Fruit fly (Drosophila melanogaster) whole organism, prepupa: ENCODE results near the gene nonA.

Experiments
- Blimp-1 ChIP-seq: fragments of 200-800 bp; sonication (Bioruptor generic); optimal IDR thresholded peaks from 3 replicates; lab custom pipeline; 2017; ENCODE audit warnings: missing biosample characterization, missing genetic modification characterization, mild to moderate bottlenecking, moderate library complexity, missing genetic modification reagents
- CG10669 ChIP-seq: fragments of 200-800 bp; sonication (Bioruptor generic); optimal IDR thresholded peaks from 3 replicates; lab custom pipeline; 2018; ENCODE audit warnings: missing biosample characterization, mild to moderate bottlenecking, missing genetic modification characterization, moderate library complexity
- CG11762 ChIP-seq: fragments of 200-800 bp; sonication (Bioruptor generic); optimal IDR thresholded peaks from 3 replicates; lab custom pipeline; 2016; ENCODE audit warnings: missing biosample characterization, missing genetic modification characterization; ENCODE audit not compliant: insufficient read depth
- CG11902 ChIP-seq: fragments of 200-800 bp; sonication (Bioruptor generic); optimal IDR thresholded peaks from 3 replicates; lab custom pipeline; 2016; ENCODE audit warnings: missing biosample characterization, missing genetic modification characterization
- CG15336 ChIP-seq: fragments of 200-800 bp; sonication (Bioruptor generic); IDR thresholded peaks from 2 replicates; pipeline ENCODE4 v1.3.6; 2022; ENCODE audit warnings: missing biosample characterization, missing genetic modification characterization
- CG1621 ChIP-seq: fragments of 200-800 bp; sonication (Bioruptor generic); optimal IDR thresholded peaks from 3 replicates; lab custom pipeline; 2018; ENCODE audit warnings: missing biosample characterization, mild to moderate bottlenecking, missing genetic modification characterization
- CG16779 ChIP-seq: fragments of 200-800 bp; sonication (Bioruptor generic); optimal IDR thresholded peaks from 3 replicates; lab custom pipeline; 2017; ENCODE audit warnings: missing biosample characterization, mild to moderate bottlenecking, missing genetic modification characterization
- CG3032 ChIP-seq: fragments of 200-800 bp; optimal IDR thresholded peaks from 2 replicates; lab custom pipeline; 2019; ENCODE audit warnings: missing biosample characterization, mild to moderate bottlenecking, missing genetic modification characterization, moderate library complexity
- CG31627 ChIP-seq: fragments of 200-800 bp; sonication (Bioruptor generic); optimal IDR thresholded peaks from 3 replicates; lab custom pipeline; 2016; ENCODE audit warnings: missing biosample characterization, missing genetic modification characterization
- CG4318 ChIP-seq: fragments of 200-800 bp; sonication (Bioruptor generic); optimal IDR thresholded peaks from 3 replicates; lab custom pipeline; 2017; ENCODE audit warnings: missing biosample characterization, mild to moderate bottlenecking, missing genetic modification characterization
- CG6792 ChIP-seq: fragments of 200-800 bp; sonication (Bioruptor generic); optimal IDR thresholded peaks from 3 replicates; lab custom pipeline; 2016; ENCODE audit warnings: missing biosample characterization, missing genetic modification characterization
- CG6808 ChIP-seq: fragments of 200-800 bp; sonication (Bioruptor generic); optimal IDR thresholded peaks from 3 replicates; lab custom pipeline; 2017; ENCODE audit warnings: missing biosample characterization, missing genetic modification characterization, mild to moderate bottlenecking, moderate library complexity, missing genetic modification reagents
- CG6854 ChIP-seq: fragments of 200-800 bp; sonication (Bioruptor generic); optimal IDR thresholded peaks from 2 replicates; lab custom pipeline; 2017; ENCODE audit warnings: missing biosample characterization, mild to moderate bottlenecking, missing genetic modification characterization
- CG7368 ChIP-seq: fragments of 200-800 bp; sonication (Bioruptor generic); optimal IDR thresholded peaks from 3 replicates; lab custom pipeline; 2016; ENCODE audit warnings: missing biosample characterization, missing genetic modification characterization
- CG8119 ChIP-seq: fragments of 200-800 bp; sonication (Bioruptor generic); IDR thresholded peaks from 3 replicates; pipeline ENCODE4 v1.3.6; 2022; ENCODE audit warnings: missing biosample characterization, missing genetic modification characterization
- CG8319 ChIP-seq: fragments of 200-800 bp; sonication (Bioruptor generic); optimal IDR thresholded peaks from 3 replicates; lab custom pipeline; 2016; ENCODE audit warnings: missing biosample characterization, missing genetic modification characterization
- CG9139 ChIP-seq: fragments of 200-800 bp; sonication (Bioruptor generic); optimal IDR thresholded peaks from 3 replicates; lab custom pipeline; 2017; ENCODE audit warnings: missing biosample characterization, mild to moderate bottlenecking, missing genetic modification characterization
- Eip75B ChIP-seq: fragments of 200-800 bp; sonication (Bioruptor generic); optimal IDR thresholded peaks from 3 replicates; lab custom pipeline; 2016; ENCODE audit warnings: missing biosample characterization, missing genetic modification characterization
- Eip78C ChIP-seq: fragments of 200-800 bp; sonication (Bioruptor generic); peaks from one replicate; lab custom pipeline; 2016; ENCODE audit warnings: missing biosample characterization, missing genetic modification characterization
- Ets96B ChIP-seq: fragments of 200-800 bp; optimal IDR thresholded peaks from 2 replicates; lab custom pipeline; 2019; ENCODE audit warnings: missing biosample characterization, mild to moderate bottlenecking, missing genetic modification characterization, moderate library complexity
- Gug ChIP-seq: fragments of 200-800 bp; sonication (Bioruptor generic); IDR thresholded peaks from 2 replicates; pipeline ENCODE4 v1.3.6; 2022; ENCODE audit warnings: missing biosample characterization, missing genetic modification characterization
- Lpt ChIP-seq: fragments of 200-800 bp; sonication (Bioruptor generic); optimal IDR thresholded peaks from 3 replicates; lab custom pipeline; 2016; ENCODE audit warnings: missing biosample characterization, missing genetic modification characterization
- Met ChIP-seq: fragments of 200-800 bp; sonication (Bioruptor generic); optimal IDR thresholded peaks from 3 replicates; lab custom pipeline; 2016; ENCODE audit warnings: missing biosample characterization, missing genetic modification characterization
- Smox ChIP-seq: fragments of 200-800 bp; sonication (Bioruptor generic); optimal IDR thresholded peaks from 3 replicates; lab custom pipeline; 2016; ENCODE audit warnings: missing biosample characterization, missing genetic modification characterization
- Sox102F ChIP-seq: fragments of 200-800 bp; sonication (Bioruptor generic); optimal IDR thresholded peaks from 2 replicates; lab custom pipeline; 2016; ENCODE audit warnings: missing biosample characterization, mild to moderate bottlenecking, missing genetic modification characterization
- Sox14 ChIP-seq: fragments of 200-800 bp; sonication (Bioruptor generic); optimal IDR thresholded peaks from 3 replicates; lab custom pipeline; 2016; ENCODE audit warnings: missing biosample characterization, missing genetic modification characterization
- achi ChIP-seq: fragments of 200-800 bp; sonication (Bioruptor generic); optimal IDR thresholded peaks from 3 replicates; lab custom pipeline; 2016; ENCODE audit warnings: missing biosample characterization, missing genetic modification characterization
- eg ChIP-seq: fragments of 200-800 bp; sonication (Bioruptor generic); IDR thresholded peaks from 3 replicates; pipeline ENCODE4 v1.3.6; 2022; ENCODE audit warnings: missing biosample characterization, missing genetic modification characterization
- esn ChIP-seq: fragments of 200-800 bp; sonication (Bioruptor generic); optimal IDR thresholded peaks from 2 replicates; lab custom pipeline; 2016; ENCODE audit warnings: missing biosample characterization, mild to moderate bottlenecking, missing genetic modification characterization, moderate library complexity
- fkh ChIP-seq: fragments of 200-800 bp; sonication (Bioruptor generic); optimal IDR thresholded peaks from 3 replicates; lab custom pipeline; 2017; ENCODE audit warnings: missing biosample characterization, mild to moderate bottlenecking, missing genetic modification characterization, moderate library complexity
- lz ChIP-seq: fragments of 200-800 bp; sonication (Bioruptor generic); optimal IDR thresholded peaks from 3 replicates; lab custom pipeline; 2016; ENCODE audit warnings: missing biosample characterization, missing genetic modification characterization
- net ChIP-seq: fragments of 200-800 bp; sonication (Bioruptor generic); optimal IDR thresholded peaks from 3 replicates; lab custom pipeline; 2016; ENCODE audit warnings: missing biosample characterization, missing genetic modification characterization
- salr ChIP-seq, 2 experiments: fragments of 200-800 bp; sonication (Bioruptor generic); optimal IDR thresholded peaks; 3 replicates each; lab custom pipeline; 2016 to 2018; ENCODE audit warnings: missing biosample characterization in 2 of 2, missing genetic modification characterization in 2 of 2, mild to moderate bottlenecking in 1 of 2
- spab ChIP-seq: fragments of 200-800 bp; sonication (Bioruptor generic); optimal IDR thresholded peaks from 2 replicates; lab custom pipeline; 2017; ENCODE audit warnings: missing biosample characterization, mild to moderate bottlenecking, missing genetic modification characterization, missing genetic modification reagents
- ss ChIP-seq, 2 experiments: fragments of 200-800 bp; sonication (Bioruptor generic); optimal IDR thresholded peaks; 2 replicates in 1 of 2; 3 replicates in 1 of 2; lab custom pipeline; 2017 to 2018; ENCODE audit warnings: mild to moderate bottlenecking in 2 of 2, missing biosample characterization in 2 of 2, missing genetic modification characterization in 2 of 2, moderate library complexity in 1 of 2
- svp ChIP-seq: fragments of 200-800 bp; sonication (Bioruptor generic); peaks from one replicate; lab custom pipeline; 2016; ENCODE audit warnings: missing biosample characterization, missing genetic modification characterization
- topi ChIP-seq: fragments of 200-800 bp; sonication (Bioruptor generic); optimal IDR thresholded peaks from 3 replicates; lab custom pipeline; 2016; ENCODE audit warnings: missing biosample characterization, missing genetic modification characterization
- vri ChIP-seq: fragments of 200-800 bp; sonication (Bioruptor generic); optimal IDR thresholded peaks from 3 replicates; lab custom pipeline; 2016; ENCODE audit warnings: missing biosample characterization, mild to moderate bottlenecking, missing genetic modification characterization

nonA gene

dm6 chrX:16403811-16404420 is 42.5 kb downstream of the nonA start (continued):
- TF ChIP-seq CG6792 (peak; percentile 68), CG4318 (GFP tag; lab: Kevin White, UChicago) (peak; percentile 38), Smox (no peak), spab (GFP tag; lab: Kevin White, UChicago) (no peak), CG31627 (GFP tag; lab: Kevin White, UChicago) (peak; percentile 46), CG10669 (GFP tag; lab: Kevin White, UChicago) (no peak), Sox14 (GFP tag; lab: Kevin White, UChicago) (no peak), CG6808 (GFP tag; lab: Kevin White, UChicago) (no peak), eg (peak; percentile 89), CG16779 (tag; lab: Kevin White, UChicago) (peak; percentile 41), CG8119 (GFP tag; lab: Robert Waterston, UW) (peak; percentile 84), CG8319 (GFP tag; lab: Kevin White, UChicago) (peak; percentile 31), salr (GFP tag; optimal IDR thresholded peaks at IDR 0.05; lab: Kevin White, UChicago) (no peak), ss (GFP tag; optimal IDR thresholded peaks at IDR 0.05; lab: Kevin White, UChicago) (no peak), CG11902 (GFP tag; lab: Kevin White, UChicago) (peak; percentile 18), vri (GFP tag; lab: Kevin White, UChicago) (peak; percentile 90), Sox102F (GFP tag; lab: Kevin White, UChicago) (peak; percentile 49), CG7368 (GFP tag; lab: Kevin White, UChicago) (peak; percentile 41)

dm6 chrX:16404803-16405202 is 43.4 kb downstream of the nonA start, which contains the start of gene CG9981:
Gene CG9981, minus strand, starts transcription at chrX:16405122.
- peak; percentile 53 for TF ChIP-seq svp (GFP tag; lab: Kevin White, UChicago)
- no peak for TF ChIP-seq CG1621
- TF ChIP-seq ss (GFP tag; optimal IDR thresholded peaks at IDR 0.05; lab: Kevin White, UChicago) = no peak
- TF ChIP-seq vri (GFP tag; lab: Kevin White, UChicago) = peak; percentile 21
- TF ChIP-seq Met (GFP tag; lab: Kevin White, UChicago) = no peak
- no peak for TF ChIP-seq CG3032 (tag; lab: Kevin White, UChicago)
- no peak for TF ChIP-seq CG7368 (GFP tag; lab: Kevin White, UChicago)
- TF ChIP-seq, all 60 proteins: peak for 2

dm6 chrX:16405209-16405608 is 43.8 kb downstream of the nonA start, which contains the start of gene CG4301:
Gene CG4301, plus strand, starts transcription at chrX:16405509.
- TF ChIP-seq fkh (GFP tag; lab: Kevin White, UChicago) = no peak
- TF ChIP-seq svp (GFP tag; lab: Kevin White, UChicago) = no peak
- no peak for TF ChIP-seq net (GFP tag; lab: Kevin White, UChicago)
- no peak for TF ChIP-seq CG6854 (GFP tag; lab: Kevin White, UChicago)

dm6 chrX:16406083-16406482 is 44.7 kb downstream of the nonA start:
- TF ChIP-seq Eip78C (peak; percentile 46), CG6792 (no peak)

dm6 chrX:16414451-16415368 is 53.3 kb downstream of the nonA start, which contains the start of gene Traf-like:
Gene Traf-like, plus strand, starts transcription at chrX:16415046.
- TF ChIP-seq achi (GFP tag; lab: Kevin White, UChicago) (no peak), Sox102F (GFP tag; lab: Kevin White, UChicago) (no peak), topi (GFP tag; lab: Kevin White, UChicago) (peak; percentile 5), vri (GFP tag; lab: Kevin White, UChicago) (no peak), CG15336 (GFP tag; lab: Robert Waterston, UW) (no peak), CG8319 (GFP tag; lab: Kevin White, UChicago) (no peak), lz (GFP tag; lab: Kevin White, UChicago) (peak; percentile 13), svp (GFP tag; lab: Kevin White, UChicago) (peak; percentile 81), net (GFP tag; lab: Kevin White, UChicago) (no peak), Blimp-1 (GFP tag; lab: Kevin White, UChicago) (no peak), Eip78C (peak; percentile 51), CG11762 (no peak), Gug (GFP tag; lab: Robert Waterston, UW) (no peak), salr (GFP tag; optimal IDR thresholded peaks at IDR 0.05; lab: Kevin White, UChicago) (no peak), Sox14 (GFP tag; lab: Kevin White, UChicago) (no peak), esn (GFP tag; lab: Kevin White, UChicago) (peak; percentile 5), CG9139 (GFP tag; lab: Kevin White, UChicago) (no peak), Eip75B (peak; percentile 50), fkh (GFP tag; lab: Kevin White, UChicago) (peak; percentile 38), Ets96B (no peak), Lpt (no peak)
